1 fruit fly cellular context compared by ENCODE assay signal in genomic region chr3R:9590952-9591532, dm6.
TF ChIP-seq lines count a peak whose summit lies in the region.

Gene bocks (minus strand): TSS chr3R:9591002.
Gene CG8312 (plus strand): TSS chr3R:9591309.

TF ChIP-seq in whole organism, embryonic, 481 proteins besides CTCF, POLR2A, EP300 and RAD21 (continued from another document and continues in another):
- TF ChIP-seq unc-4 (GFP tag; IDR thresholded peaks at IDR 0.05; lab: Robert Waterston, UW; ENCODE audit: partially characterized antibody), result no peak
- TF ChIP-seq pb (GFP tag; optimal IDR thresholded peaks at IDR 0.05; lab: Kevin White, UChicago), result no peak
- TF ChIP-seq toy (GFP tag; IDR thresholded peaks at IDR 0.05; lab: Robert Waterston, UW), result no peak
- peak; percentile 5 for TF ChIP-seq CG12942 (GFP tag; optimal IDR thresholded peaks at IDR 0.05; lab: Kevin White, UChicago)
- no peak for TF ChIP-seq az2 (GFP tag; optimal IDR thresholded peaks at IDR 0.05; lab: Kevin White, UChicago)
- no peak for TF ChIP-seq CG4404 (GFP tag; IDR thresholded peaks at IDR 0.05; lab: Robert Waterston, UW)
- no peak for TF ChIP-seq p53 (GFP tag; optimal IDR thresholded peaks at IDR 0.05; lab: Kevin White, UChicago)
- TF ChIP-seq fd102C (GFP tag; optimal IDR thresholded peaks at IDR 0.05; lab: Kevin White, UChicago), result no peak
- no peak for TF ChIP-seq hth (optimal IDR thresholded peaks at IDR 0.05; lab: Kevin White, UChicago)
- no peak for TF ChIP-seq Xrp1 (GFP tag; IDR thresholded peaks at IDR 0.05; lab: Robert Waterston, UW)
- peak; percentile 77 for TF ChIP-seq NC2β (GFP tag; optimal IDR thresholded peaks at IDR 0.05; lab: Kevin White, UChicago)
- peak; percentile 34 for TF ChIP-seq Abd-B (GFP tag; optimal IDR thresholded peaks at IDR 0.05; lab: Kevin White, UChicago)
- peak; percentile 19 for TF ChIP-seq CG18262 (tag; optimal IDR thresholded peaks at IDR 0.05; lab: Kevin White, UChicago)
- no peak for TF ChIP-seq CG14667 (GFP tag; IDR thresholded peaks at IDR 0.05; lab: Robert Waterston, UW)
- TF ChIP-seq dm (GFP tag; optimal IDR thresholded peaks at IDR 0.05; lab: Kevin White, UChicago), result peak; percentile 58
- no peak for TF ChIP-seq tll (GFP tag; optimal IDR thresholded peaks at IDR 0.05; lab: Kevin White, UChicago)
- TF ChIP-seq CG16815 (GFP tag; optimal IDR thresholded peaks at IDR 0.05; lab: Kevin White, UChicago), result no peak
- TF ChIP-seq rib (GFP tag; IDR thresholded peaks at IDR 0.05; lab: Robert Waterston, UW), result no peak
- peak; percentile 26 for TF ChIP-seq ind (GFP tag; optimal IDR thresholded peaks at IDR 0.05; lab: Kevin White, UChicago)
- TF ChIP-seq CG9797 (GFP tag; optimal IDR thresholded peaks at IDR 0.05; lab: Kevin White, UChicago), result peak; percentile 97
- TF ChIP-seq CG4282 (GFP tag; optimal IDR thresholded peaks at IDR 0.05; lab: Kevin White, UChicago), result no peak
- TF ChIP-seq CG15601 (tag; optimal IDR thresholded peaks at IDR 0.05; lab: Kevin White, UChicago), result peak; percentile 82
- TF ChIP-seq Oaz (GFP tag; IDR thresholded peaks at IDR 0.05; lab: Robert Waterston, UW), result no peak
- TF ChIP-seq CG3847 (GFP tag; IDR thresholded peaks at IDR 0.05; lab: Robert Waterston, UW), result no peak
- peak; percentile 86 for TF ChIP-seq B-H2 (GFP tag; optimal IDR thresholded peaks at IDR 0.05; lab: Kevin White, UChicago)
- peak; percentile 69 for TF ChIP-seq gro (GFP tag; optimal IDR thresholded peaks at IDR 0.05; lab: Kevin White, UChicago)
- peak; percentile 35 for TF ChIP-seq ftz-f1 (GFP tag; optimal IDR thresholded peaks at IDR 0.05; lab: Kevin White, UChicago)
- TF ChIP-seq Trl (optimal IDR thresholded peaks at IDR 0.05; lab: Kevin White, UChicago), result no peak
- peak; percentile 63 for TF ChIP-seq Trl (GFP tag; optimal IDR thresholded peaks at IDR 0.05; lab: Kevin White, UChicago)
- TF ChIP-seq gt (GFP tag; IDR thresholded peaks at IDR 0.05; lab: Robert Waterston, UW), result no peak
- TF ChIP-seq CG1529 (GFP tag; optimal IDR thresholded peaks at IDR 0.05; lab: Kevin White, UChicago), result no peak
- peak; percentile 65 for TF ChIP-seq ems (GFP tag; optimal IDR thresholded peaks at IDR 0.05; lab: Kevin White, UChicago)
- TF ChIP-seq Meics (GFP tag; optimal IDR thresholded peaks at IDR 0.05; lab: Kevin White, UChicago), result peak; percentile 6
- peak; percentile 29 for TF ChIP-seq Spps (tag; optimal IDR thresholded peaks at IDR 0.05; lab: Kevin White, UChicago)
- peak; percentile 77 for TF ChIP-seq CG17186 (GFP tag; optimal IDR thresholded peaks at IDR 0.05; lab: Kevin White, UChicago)
- peak; percentile 96 for TF ChIP-seq BEAF-32 (GFP tag; optimal IDR thresholded peaks at IDR 0.05; lab: Kevin White, UChicago)
- no peak for TF ChIP-seq CG32767 (GFP tag; IDR thresholded peaks at IDR 0.05; lab: Robert Waterston, UW)
- TF ChIP-seq Fer3 (tag; optimal IDR thresholded peaks at IDR 0.05; lab: Kevin White, UChicago), result peak; percentile 33
- TF ChIP-seq br (optimal IDR thresholded peaks at IDR 0.05; lab: Kevin White, UChicago), result no peak
- peak; percentile 100 for TF ChIP-seq kah (GFP tag; optimal IDR thresholded peaks at IDR 0.05; lab: Kevin White, UChicago)
- no peak for TF ChIP-seq D19B (GFP tag; optimal IDR thresholded peaks at IDR 0.05; lab: Kevin White, UChicago)
- TF ChIP-seq HLH54F (GFP tag; optimal IDR thresholded peaks at IDR 0.05; lab: Kevin White, UChicago), result peak; percentile 72
- TF ChIP-seq YL-1 (GFP tag; optimal IDR thresholded peaks at IDR 0.05; lab: Kevin White, UChicago), result peak; percentile 70
- peak; percentile 64 for TF ChIP-seq D (optimal IDR thresholded peaks at IDR 0.05; lab: Kevin White, UChicago)
- no peak for TF ChIP-seq D (GFP tag; optimal IDR thresholded peaks at IDR 0.05; lab: Kevin White, UChicago)
- no peak for TF ChIP-seq Adf1 (GFP tag; IDR thresholded peaks at IDR 0.05; lab: Robert Waterston, UW)
- TF ChIP-seq tna (GFP tag; IDR thresholded peaks at IDR 0.05; lab: Robert Waterston, UW; ENCODE audit: partially characterized antibody), result no peak
- TF ChIP-seq klu (GFP tag; IDR thresholded peaks at IDR 0.05; lab: Robert Waterston, UW), result no peak
- TF ChIP-seq HmgD (GFP tag; optimal IDR thresholded peaks at IDR 0.05; lab: Kevin White, UChicago), result peak; percentile 78
- peak; percentile 94 for TF ChIP-seq Med (GFP tag; lab: Kevin White, UChicago)
- TF ChIP-seq NfI (GFP tag; optimal IDR thresholded peaks at IDR 0.05; lab: Kevin White, UChicago), result peak; percentile 26
- TF ChIP-seq CG32532 (GFP tag; IDR thresholded peaks at IDR 0.05; lab: Robert Waterston, UW), result no peak
- TF ChIP-seq Hr39 (optimal IDR thresholded peaks at IDR 0.05; lab: Kevin White, UChicago), result no peak
- TF ChIP-seq CG10431 (GFP tag; optimal IDR thresholded peaks at IDR 0.05; lab: Kevin White, UChicago), result no peak
- TF ChIP-seq CG4820 (GFP tag; optimal IDR thresholded peaks at IDR 0.05; lab: Kevin White, UChicago), result peak; percentile 39
- TF ChIP-seq trem (tag; optimal IDR thresholded peaks at IDR 0.05; lab: Kevin White, UChicago), result peak; percentile 93
- no peak for TF ChIP-seq CG14860 (GFP tag; IDR thresholded peaks at IDR 0.05; lab: Robert Waterston, UW; ENCODE audit: partially characterized antibody)
- TF ChIP-seq gce (GFP tag; IDR thresholded peaks at IDR 0.05; lab: Robert Waterston, UW), result no peak
- TF ChIP-seq CG3838 (GFP tag; optimal IDR thresholded peaks at IDR 0.05; lab: Kevin White, UChicago), result peak; percentile 80
- no peak for TF ChIP-seq CG10274 (GFP tag; optimal IDR thresholded peaks at IDR 0.05; lab: Kevin White, UChicago)
- TF ChIP-seq CG2199 (GFP tag; IDR thresholded peaks at IDR 0.05; lab: Robert Waterston, UW), result no peak
- TF ChIP-seq PHDP (tag; optimal IDR thresholded peaks at IDR 0.05; lab: Kevin White, UChicago), result peak; percentile 14
- no peak for TF ChIP-seq Hey (tag; optimal IDR thresholded peaks at IDR 0.05; lab: Kevin White, UChicago)
- TF ChIP-seq CG6765 (GFP tag; optimal IDR thresholded peaks at IDR 0.05; lab: Kevin White, UChicago), result no peak
- peak; percentile 72 for TF ChIP-seq Myb (GFP tag; optimal IDR thresholded peaks at IDR 0.05; lab: Kevin White, UChicago)
- TF ChIP-seq CG10979 (tag; optimal IDR thresholded peaks at IDR 0.05; lab: Kevin White, UChicago), result peak; percentile 4
- TF ChIP-seq Dll (GFP tag; IDR thresholded peaks at IDR 0.05; lab: Robert Waterston, UW; ENCODE audit: partially characterized antibody), result no peak
- TF ChIP-seq CG2889 (GFP tag; IDR thresholded peaks at IDR 0.05; lab: Robert Waterston, UW), result no peak
- TF ChIP-seq caup (GFP tag; optimal IDR thresholded peaks at IDR 0.05; lab: Kevin White, UChicago; ENCODE audit: severe bottlenecking), result peak; percentile 64
- no peak for TF ChIP-seq en (GFP tag; optimal IDR thresholded peaks at IDR 0.05; lab: Kevin White, UChicago)
- TF ChIP-seq CG33213 (GFP tag; optimal IDR thresholded peaks at IDR 0.05; lab: Kevin White, UChicago), result peak; percentile 80
- TF ChIP-seq bowl (GFP tag; IDR thresholded peaks at IDR 0.05; lab: Robert Waterston, UW), result no peak
- TF ChIP-seq CG12769 (tag; optimal IDR thresholded peaks at IDR 0.05; lab: Kevin White, UChicago), result peak; percentile 51
- TF ChIP-seq CG4730 (GFP tag; IDR thresholded peaks at IDR 0.05; lab: Robert Waterston, UW), result no peak
- no peak for TF ChIP-seq seq (GFP tag; IDR thresholded peaks at IDR 0.05; lab: Robert Waterston, UW)
- TF ChIP-seq CG30431 (GFP tag; optimal IDR thresholded peaks at IDR 0.05; lab: Kevin White, UChicago), result no peak
- no peak for TF ChIP-seq croc (GFP tag; conservative IDR thresholded peaks at IDR 0.05; lab: Robert Waterston, UW)
- TF ChIP-seq al (GFP tag; IDR thresholded peaks at IDR 0.05; lab: Robert Waterston, UW), result no peak
- peak; percentile 45 for TF ChIP-seq CG30020 (tag; optimal IDR thresholded peaks at IDR 0.05; lab: Kevin White, UChicago)
- TF ChIP-seq GATAe (GFP tag; conservative IDR thresholded peaks at IDR 0.05; lab: Robert Waterston, UW), result no peak
- TF ChIP-seq Xbp1 (GFP tag; optimal IDR thresholded peaks at IDR 0.05; lab: Kevin White, UChicago), result peak; percentile 65
- TF ChIP-seq Mes4 (GFP tag; optimal IDR thresholded peaks at IDR 0.05; lab: Kevin White, UChicago), result peak; percentile 46
- no peak for TF ChIP-seq CG18476 (GFP tag; optimal IDR thresholded peaks at IDR 0.05; lab: Kevin White, UChicago)
- no peak for TF ChIP-seq org-1 (GFP tag; optimal IDR thresholded peaks at IDR 0.05; lab: Kevin White, UChicago)
- no peak for TF ChIP-seq CG7963 (GFP tag; IDR thresholded peaks at IDR 0.05; lab: Robert Waterston, UW; ENCODE audit: partially characterized antibody)
- TF ChIP-seq odd (GFP tag; optimal IDR thresholded peaks at IDR 0.05; lab: Kevin White, UChicago), result peak; percentile 12
- no peak for TF ChIP-seq Fer2 (tag; optimal IDR thresholded peaks at IDR 0.05; lab: Kevin White, UChicago)
- TF ChIP-seq btn (GFP tag; optimal IDR thresholded peaks at IDR 0.05; lab: Kevin White, UChicago), result no peak
- peak; percentile 92 for TF ChIP-seq Lhr (GFP tag; optimal IDR thresholded peaks at IDR 0.05; lab: Kevin White, UChicago)
- TF ChIP-seq Bdp1 (GFP tag; optimal IDR thresholded peaks at IDR 0.05; lab: Kevin White, UChicago), result peak; percentile 26
- no peak for TF ChIP-seq nau (GFP tag; optimal IDR thresholded peaks at IDR 0.05; lab: Kevin White, UChicago)
- TF ChIP-seq zen2 (GFP tag; IDR thresholded peaks at IDR 0.05; lab: Robert Waterston, UW; ENCODE audit: partially characterized antibody), result no peak
- TF ChIP-seq sd (tag; optimal IDR thresholded peaks at IDR 0.05; lab: Kevin White, UChicago), result peak; percentile 57
- no peak for TF ChIP-seq mirr (GFP tag; optimal IDR thresholded peaks at IDR 0.05; lab: Kevin White, UChicago)
- TF ChIP-seq Dp (GFP tag; optimal IDR thresholded peaks at IDR 0.05; lab: Kevin White, UChicago), result peak; percentile 67
- no peak for TF ChIP-seq CG9215 (GFP tag; IDR thresholded peaks at IDR 0.05; lab: Robert Waterston, UW)
- TF ChIP-seq gfzf (GFP tag; optimal IDR thresholded peaks at IDR 0.05; lab: Kevin White, UChicago), result peak; percentile 95
- peak; percentile 80 for TF ChIP-seq phol (tag; optimal IDR thresholded peaks at IDR 0.05; lab: Kevin White, UChicago)
- TF ChIP-seq Mrtf (GFP tag; IDR thresholded peaks at IDR 0.05; lab: Robert Waterston, UW), result no peak
- TF ChIP-seq dmrt99B (tag; optimal IDR thresholded peaks at IDR 0.05; lab: Kevin White, UChicago), result no peak
- TF ChIP-seq CG4707 (GFP tag; optimal IDR thresholded peaks at IDR 0.05; lab: Kevin White, UChicago), result no peak
- TF ChIP-seq CG4424 (GFP tag; optimal IDR thresholded peaks at IDR 0.05; lab: Kevin White, UChicago), result peak; percentile 50
- no peak for TF ChIP-seq ap (GFP tag; IDR thresholded peaks at IDR 0.05; lab: Robert Waterston, UW)
- peak; percentile 88 for TF ChIP-seq CG3995 (GFP tag; optimal IDR thresholded peaks at IDR 0.05; lab: Kevin White, UChicago)
- TF ChIP-seq ara (GFP tag; IDR thresholded peaks at IDR 0.05; lab: Robert Waterston, UW), result no peak
- TF ChIP-seq CG10147 (GFP tag; optimal IDR thresholded peaks at IDR 0.05; lab: Kevin White, UChicago), result peak; percentile 47
- TF ChIP-seq CG17328 (GFP tag; IDR thresholded peaks at IDR 0.05; lab: Robert Waterston, UW), result no peak
- TF ChIP-seq NK7.1 (GFP tag; optimal IDR thresholded peaks at IDR 0.05; lab: Kevin White, UChicago), result no peak
- TF ChIP-seq ATbp (GFP tag; optimal IDR thresholded peaks at IDR 0.05; lab: Kevin White, UChicago), result no peak
- TF ChIP-seq oc (tag; optimal IDR thresholded peaks at IDR 0.05; lab: Kevin White, UChicago), result no peak
- TF ChIP-seq CG10462 (GFP tag; optimal IDR thresholded peaks at IDR 0.05; lab: Kevin White, UChicago), result no peak
- TF ChIP-seq her (GFP tag; optimal IDR thresholded peaks at IDR 0.05; lab: Kevin White, UChicago), result peak; percentile 30
- peak; percentile 40 for TF ChIP-seq CG13424 (tag; optimal IDR thresholded peaks at IDR 0.05; lab: Kevin White, UChicago)
- peak; percentile 54 for TF ChIP-seq grau (tag; optimal IDR thresholded peaks at IDR 0.05; lab: Kevin White, UChicago)
- TF ChIP-seq CG2116 (GFP tag; optimal IDR thresholded peaks at IDR 0.05; lab: Kevin White, UChicago), result peak; percentile 92
- TF ChIP-seq CG33557 (GFP tag; optimal IDR thresholded peaks at IDR 0.05; lab: Kevin White, UChicago), result no peak
- no peak for TF ChIP-seq CG11695 (GFP tag; IDR thresholded peaks at IDR 0.05; lab: Robert Waterston, UW)
- no peak for TF ChIP-seq tup (GFP tag; optimal IDR thresholded peaks at IDR 0.05; lab: Kevin White, UChicago)
- TF ChIP-seq CG32772 (GFP tag; IDR thresholded peaks at IDR 0.05; lab: Robert Waterston, UW), result no peak
- TF ChIP-seq Doc2 (GFP tag; IDR thresholded peaks at IDR 0.05; lab: Robert Waterston, UW), result no peak
- peak; percentile 22 for TF ChIP-seq Blimp-1 (GFP tag; optimal IDR thresholded peaks at IDR 0.05; lab: Kevin White, UChicago)
- TF ChIP-seq Doc3 (GFP tag; IDR thresholded peaks at IDR 0.05; lab: Robert Waterston, UW; ENCODE audit: partially characterized antibody), result no peak
- peak; percentile 1 for TF ChIP-seq CG6854 (GFP tag; optimal IDR thresholded peaks at IDR 0.05; lab: Kevin White, UChicago)
- no peak for TF ChIP-seq Ada2b (GFP tag; IDR thresholded peaks at IDR 0.05; lab: Robert Waterston, UW)
- TF ChIP-seq ci (GFP tag; IDR thresholded peaks at IDR 0.05; lab: Robert Waterston, UW), result no peak
- TF ChIP-seq Awh (GFP tag; IDR thresholded peaks at IDR 0.05; lab: Robert Waterston, UW), result no peak
- peak; percentile 17 for TF ChIP-seq CG12071 (GFP tag; optimal IDR thresholded peaks at IDR 0.05; lab: Kevin White, UChicago)
- TF ChIP-seq exex (tag; optimal IDR thresholded peaks at IDR 0.05; lab: Kevin White, UChicago), result no peak
- TF ChIP-seq CG1603 (tag; optimal IDR thresholded peaks at IDR 0.05; lab: Kevin White, UChicago), result peak; percentile 84
- no peak for TF ChIP-seq CG3726 (GFP tag; IDR thresholded peaks at IDR 0.05; lab: Robert Waterston, UW)
- peak; percentile 59 for TF ChIP-seq Dad (GFP tag; optimal IDR thresholded peaks at IDR 0.05; lab: Kevin White, UChicago)
- TF ChIP-seq CG8290 (GFP tag; optimal IDR thresholded peaks at IDR 0.05; lab: Kevin White, UChicago), result peak; percentile 78
- peak; percentile 10 to 75 for TF ChIP-seq CG8290 (tag; optimal IDR thresholded peaks at IDR 0.05; lab: Kevin White, UChicago)
- no peak for TF ChIP-seq CG6689 (GFP tag; IDR thresholded peaks at IDR 0.05; lab: Robert Waterston, UW)
- TF ChIP-seq CG17912 (GFP tag; optimal IDR thresholded peaks at IDR 0.05; lab: Kevin White, UChicago), result peak; percentile 64
- TF ChIP-seq CG10543 (GFP tag; optimal IDR thresholded peaks at IDR 0.05; lab: Kevin White, UChicago), result peak; percentile 67
- peak; percentile 33 for TF ChIP-seq lbe (GFP tag; optimal IDR thresholded peaks at IDR 0.05; lab: Kevin White, UChicago)
- no peak for TF ChIP-seq vnd (GFP tag; IDR thresholded peaks at IDR 0.05; lab: Robert Waterston, UW; ENCODE audit: partially characterized antibody)
